Fruit fly (Drosophila melanogaster) whole organism, embryonic: Measurements from ENCODE around the gene CG15514.

Source experiments
- CG2116 ChIP-seq: fragments of 200-800 bp; sonication (Bioruptor generic); optimal IDR thresholded peaks from 3 replicates; lab custom pipeline; 2018; ENCODE audit warnings: missing biosample characterization, mild to moderate bottlenecking, missing genetic modification characterization
- CG3407 ChIP-seq: fragments of 200-800 bp; sonication (Bioruptor generic); optimal IDR thresholded peaks from 2 replicates; lab custom pipeline; 2018; ENCODE audit warnings: missing biosample characterization, mild to moderate bottlenecking, missing genetic modification characterization
- CG6654 ChIP-seq: fragments of 200-800 bp; sonication (Bioruptor generic); optimal IDR thresholded peaks from 2 replicates; lab custom pipeline; 2017; ENCODE audit warnings: missing biosample characterization, mild to moderate bottlenecking, missing genetic modification characterization
- Hr39 ChIP-seq: fragments of >200 bp; optimal IDR thresholded peaks from 2 replicates; lab custom pipeline; 2017
- Mes4 ChIP-seq: fragments of 200-800 bp; sonication (Bioruptor generic); optimal IDR thresholded peaks from 2 replicates; lab custom pipeline; 2016; ENCODE audit warnings: missing biosample characterization, missing genetic modification characterization
- dan ChIP-seq: fragments of 200-800 bp; sonication (Bioruptor generic); IDR thresholded peaks from 2 replicates; pipeline ENCODE4 v1.3.6; 2022; ENCODE audit warnings: missing biosample characterization, missing genetic modification characterization
- odd ChIP-seq: fragments of 200-800 bp; sonication (Bioruptor generic); optimal IDR thresholded peaks from 2 replicates; lab custom pipeline; 2017; ENCODE audit warnings: missing biosample characterization, mild to moderate bottlenecking, missing genetic modification characterization
- psq ChIP-seq: fragments of 200-800 bp; sonication (Bioruptor generic); optimal IDR thresholded peaks from 2 replicates; lab custom pipeline; 2017; ENCODE audit warnings: missing biosample characterization, missing genetic modification characterization

DNA sequence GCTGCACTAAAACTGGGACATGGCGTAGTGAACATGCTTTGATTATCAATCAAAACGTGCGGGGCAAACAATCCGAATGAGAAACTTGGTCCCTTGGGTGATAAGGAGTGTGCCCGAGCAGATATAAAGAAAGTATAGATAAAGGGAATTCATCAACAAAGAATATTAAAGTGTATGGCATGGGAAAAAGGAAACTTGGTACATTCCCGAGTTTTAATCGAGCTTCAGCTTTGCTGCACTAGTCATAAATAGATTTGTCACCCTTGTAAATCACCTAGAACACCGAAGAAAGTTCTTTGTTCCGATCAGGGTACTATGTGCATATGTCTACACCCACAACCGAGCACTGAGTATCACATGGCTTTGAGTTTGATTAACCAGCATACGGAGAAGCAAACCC lies 6.2 kb upstream of the CG15514 start:
- TF ChIP-seq dan (GFP tag; lab: Robert Waterston, UW) (no peak), CG3407 (no peak), psq (no peak), CG2116 (GFP tag; lab: Kevin White, UChicago) (no peak), odd (GFP tag; lab: Kevin White, UChicago) (no peak), Hr39 (no peak), CG6654 (GFP tag; lab: Kevin White, UChicago) (no peak), Mes4 (GFP tag; lab: Kevin White, UChicago) (no peak)
